Worm (Caenorhabditis elegans) whole organism, late embryonic: Measurements from ENCODE around the gene sec-6.

Experiments
- C08G9.2 ChIP-seq: sonication (generic microtip); optimal IDR thresholded peaks from 2 replicates; lab custom pipeline; 2016; ENCODE audit warnings: mild to moderate bottlenecking, missing genetic modification characterization, moderate library complexity, missing compliant biosample characterization
- T23F11.4 ChIP-seq: fragments of 200-800 bp; sonication (Bioruptor generic); optimal IDR thresholded peaks from 2 replicates; lab custom pipeline; 2018; ENCODE audit warnings: mild to moderate bottlenecking, missing genetic modification characterization, missing compliant biosample characterization
- ama-1 ChIP-seq: fragments of 150-350 bp; optimal IDR thresholded peaks from 2 replicates; lab custom pipeline; 2014
- ceh-18 ChIP-seq: sonication (generic microtip); optimal IDR thresholded peaks from 2 replicates; lab custom pipeline; 2016; ENCODE audit warnings: missing genetic modification characterization, missing compliant biosample characterization
- ceh-19 ChIP-seq: fragments of 200-800 bp; sonication (Bioruptor generic); optimal IDR thresholded peaks from 2 replicates; lab custom pipeline; 2018; ENCODE audit warnings: mild to moderate bottlenecking, missing genetic modification characterization, missing compliant biosample characterization
- ceh-2 ChIP-seq: sonication (generic microtip); optimal IDR thresholded peaks from 2 replicates; lab custom pipeline; 2016; ENCODE audit warnings: missing genotype, missing genetic modification characterization, missing compliant biosample characterization
- ceh-24 ChIP-seq: sonication (generic microtip); optimal IDR thresholded peaks from 2 replicates; lab custom pipeline; 2016; ENCODE audit warnings: mild to moderate bottlenecking, missing genetic modification characterization, missing compliant biosample characterization
- ceh-30 ChIP-seq: fragments of 150-350 bp; optimal IDR thresholded peaks from 2 replicates; lab custom pipeline; 2014; ENCODE audit warnings: missing biosample characterization, missing genetic modification characterization
- ceh-31 ChIP-seq: sonication (generic microtip); optimal IDR thresholded peaks from 2 replicates; lab custom pipeline; 2016; ENCODE audit warnings: missing genetic modification characterization, missing compliant biosample characterization
- ceh-45 ChIP-seq: fragments of 200-800 bp; sonication (Bioruptor generic); IDR thresholded peaks from 2 replicates; pipeline ENCODE4 v1.3.6; 2022; ENCODE audit warnings: missing genetic modification reagents, missing genetic modification characterization, missing compliant biosample characterization
- che-1 ChIP-seq: sonication (generic microtip); optimal IDR thresholded peaks from 2 replicates; lab custom pipeline; 2016; ENCODE audit warnings: mild to moderate bottlenecking, missing genetic modification characterization, missing compliant biosample characterization
- dmd-4 ChIP-seq: sonication (generic microtip); optimal IDR thresholded peaks from 2 replicates; lab custom pipeline; 2016; ENCODE audit warnings: borderline replicate concordance, missing genetic modification characterization, missing compliant biosample characterization
- dve-1 ChIP-seq: sonication (generic microtip); optimal IDR thresholded peaks from 2 replicates; lab custom pipeline; 2017; ENCODE audit warnings: antibody characterized with exemption, mild to moderate bottlenecking, missing genetic modification characterization, missing compliant biosample characterization
- elt-2 ChIP-seq: sonication (generic microtip); optimal IDR thresholded peaks from 2 replicates; lab custom pipeline; 2016; ENCODE audit warnings: missing genetic modification reagents, missing genetic modification characterization, missing compliant biosample characterization
- ets-4 ChIP-seq: sonication (generic microtip); optimal IDR thresholded peaks from 2 replicates; lab custom pipeline; 2016; ENCODE audit warnings: missing genetic modification characterization, missing compliant biosample characterization
- fkh-6 ChIP-seq: sonication (generic microtip); optimal IDR thresholded peaks from 2 replicates; lab custom pipeline; 2016; ENCODE audit warnings: missing genetic modification characterization, missing compliant biosample characterization
- hlh-30 ChIP-seq: sonication (generic microtip); optimal IDR thresholded peaks from 2 replicates; lab custom pipeline; 2017; ENCODE audit warnings: antibody characterized with exemption, missing genetic modification characterization, missing compliant biosample characterization; ENCODE audit not compliant: insufficient read depth
- madf-2 ChIP-seq: sonication (generic microtip); optimal IDR thresholded peaks from 2 replicates; lab custom pipeline; 2017; ENCODE audit warnings: missing genetic modification characterization, missing compliant biosample characterization
- mec-3 ChIP-seq: sonication (generic microtip); optimal IDR thresholded peaks from 2 replicates; lab custom pipeline; 2016; ENCODE audit warnings: borderline replicate concordance, missing genetic modification characterization, missing compliant biosample characterization
- nfya-1 ChIP-seq: sonication (generic microtip); optimal IDR thresholded peaks from 2 replicates; lab custom pipeline; 2017; ENCODE audit warnings: missing genetic modification characterization, mild to moderate bottlenecking, missing compliant biosample characterization, antibody characterized with exemption, moderate library complexity
- nhr-11 ChIP-seq: fragments of 150-350 bp; optimal IDR thresholded peaks from 2 replicates; lab custom pipeline; 2014; ENCODE audit warnings: missing biosample characterization, missing genetic modification characterization
- pag-3 ChIP-seq: sonication (generic microtip); optimal IDR thresholded peaks from 2 replicates; lab custom pipeline; 2016; ENCODE audit warnings: missing compliant biosample characterization, missing genetic modification characterization, borderline replicate concordance
- pha-2 ChIP-seq: sonication (generic microtip); optimal IDR thresholded peaks from 2 replicates; lab custom pipeline; 2017; ENCODE audit warnings: mild to moderate bottlenecking, missing genetic modification characterization, missing compliant biosample characterization
- pha-4 ChIP-seq: fragments of 150-350 bp; optimal IDR thresholded peaks from 2 replicates; lab custom pipeline; 2018; ENCODE audit warnings: missing biosample characterization, missing genetic modification reagents, missing genetic modification characterization
- pros-1 ChIP-seq: fragments of 150-350 bp; optimal IDR thresholded peaks from 2 replicates; lab custom pipeline; 2014; ENCODE audit warnings: missing biosample characterization, missing genetic modification reagents, missing genetic modification characterization
- rnt-1 ChIP-seq: sonication (generic microtip); optimal IDR thresholded peaks from 2 replicates; lab custom pipeline; 2016; ENCODE audit warnings: missing genetic modification characterization, missing compliant biosample characterization
- sox-2 ChIP-seq: fragments of 200-800 bp; sonication (Bioruptor generic); IDR thresholded peaks from 2 replicates; pipeline ENCODE4 v1.3.6; 2022; ENCODE audit warnings: missing genetic modification reagents, missing genetic modification characterization, missing compliant biosample characterization
- syd-9 ChIP-seq: sonication (generic microtip); optimal IDR thresholded peaks from 2 replicates; lab custom pipeline; 2016; ENCODE audit warnings: mild to moderate bottlenecking, missing genetic modification characterization, moderate library complexity, missing compliant biosample characterization
- tbx-2 ChIP-seq: sonication (generic microtip); optimal IDR thresholded peaks from 2 replicates; lab custom pipeline; 2016; ENCODE audit warnings: missing genetic modification characterization, missing compliant biosample characterization
- tbx-7 ChIP-seq: sonication (generic microtip); optimal IDR thresholded peaks from 2 replicates; lab custom pipeline; 2016; ENCODE audit warnings: missing genotype, missing genetic modification characterization, missing compliant biosample characterization
- ttx-3 ChIP-seq: sonication (generic microtip); optimal IDR thresholded peaks from 2 replicates; lab custom pipeline; 2016; ENCODE audit warnings: missing genetic modification reagents, missing genetic modification characterization, missing compliant biosample characterization
- unc-3 ChIP-seq, 2 experiments: fragments of 200-800 bp in 1 of 2; sonication (Bioruptor generic) in 1 of 2; sonication (generic microtip) in 1 of 2; conservative IDR thresholded peaks in 1 of 2; optimal IDR thresholded peaks in 1 of 2; 2 replicates each; pipeline versions ENCODE4 v1.3.6 to Lab custom; 2016 to 2022; ENCODE audit warnings: missing compliant biosample characterization in 2 of 2, missing genetic modification characterization in 2 of 2, missing genetic modification reagents in 1 of 2
- unc-55 ChIP-seq: sonication (generic microtip); optimal IDR thresholded peaks from 2 replicates; lab custom pipeline; 2017; ENCODE audit warnings: missing biosample characterization, missing genetic modification reagents, missing genetic modification characterization
- unc-86 ChIP-seq: sonication (generic microtip); optimal IDR thresholded peaks from 2 replicates; lab custom pipeline; 2016; ENCODE audit warnings: missing genetic modification characterization, missing compliant biosample characterization
- ztf-16 ChIP-seq: sonication (generic microtip); optimal IDR thresholded peaks from 2 replicates; lab custom pipeline; 2017; ENCODE audit warnings: missing genetic modification characterization, missing compliant biosample characterization

Gene sec-6

ce11 chrII:5399201-5399600 is 39.8 kb downstream of the sec-6 start, which contains the start of gene mog-5 (continued):
- TF ChIP-seq sox-2 (GFP tag; lab: Robert Waterston, UW) (no peak; the same call in 1 of the 2 replicates), ceh-2 (tag; lab: Kevin White, UChicago) (peak; percentile 5), unc-55 (GFP tag; lab: Kevin White, UChicago) (no peak), ceh-30 (tag; lab: Kevin White, UChicago) (no peak), ceh-24 (no peak), che-1 (peak; percentile 21), C08G9.2 (tag; lab: Kevin White, UChicago) (no peak), unc-3 (GFP tag; conservative IDR thresholded peaks at IDR 0.05; lab: Robert Waterston, UW) (no peak), unc-3 (tag; optimal IDR thresholded peaks at IDR 0.05; lab: Kevin White, UChicago) (no peak), nhr-11 (tag; lab: Kevin White, UChicago) (no peak), rnt-1 (tag; lab: Kevin White, UChicago) (no peak), ceh-18 (tag; lab: Kevin White, UChicago) (no peak), ama-1 (lab: Kevin White, UChicago) (no peak), unc-86 (tag; lab: Kevin White, UChicago) (peak; percentile 26), ets-4 (no peak), ceh-31 (tag; lab: Kevin White, UChicago) (peak; percentile 11)

- TF ChIP-seq T23F11.4 (GFP tag; lab: Kevin White, UChicago) = no peak
- TF ChIP-seq tbx-2 (tag; lab: Kevin White, UChicago) = no peak
- TF ChIP-seq ceh-19 (GFP tag; lab: Kevin White, UChicago) = no peak
- no peak for TF ChIP-seq che-1
- no peak for TF ChIP-seq pag-3
- no peak for TF ChIP-seq ceh-31 (tag; lab: Kevin White, UChicago)
- no peak for TF ChIP-seq tbx-7
- no peak for TF ChIP-seq rnt-1 (tag; lab: Kevin White, UChicago)
- TF ChIP-seq ceh-45 (GFP tag; lab: Robert Waterston, UW) = no peak
- no peak for TF ChIP-seq sox-2 (GFP tag; lab: Robert Waterston, UW)
- no peak for TF ChIP-seq hlh-30 (tag; lab: Kevin White, UChicago)
- TF ChIP-seq ztf-16 = no peak
- no peak for TF ChIP-seq mec-3 (tag; lab: Kevin White, UChicago)
- no peak for TF ChIP-seq pha-2
- TF ChIP-seq, all 69 proteins: peak for 0
These were observed 48.2 kb downstream of the sec-6 start, which contains the start of gene clec-141 for ce11 chrII:5407548-5407947. Gene clec-141 (minus strand): TSS chrII:5407648.

ce11 chrII:5408924-5409323 is 49.6 kb downstream of the sec-6 start, which contains the start of the genes EEED8.12 and EEED8.4:
Gene EEED8.12 (minus strand): TSS chrII:5409024.
Gene EEED8.4 (plus strand): TSS chrII:5409319.
- TF ChIP-seq ceh-24 = no peak
- no peak for TF ChIP-seq fkh-6 (tag; lab: Kevin White, UChicago)
- TF ChIP-seq dve-1 (tag; lab: Kevin White, UChicago) = no peak
- TF ChIP-seq elt-2 (tag; lab: Kevin White, UChicago) = no peak
- no peak for TF ChIP-seq ceh-31 (tag; lab: Kevin White, UChicago)
- TF ChIP-seq tbx-7 = no peak
- no peak for TF ChIP-seq pros-1 (tag; lab: Kevin White, UChicago)
- no peak for TF ChIP-seq unc-86 (tag; lab: Kevin White, UChicago)
- TF ChIP-seq ceh-19 (GFP tag; lab: Kevin White, UChicago) = no peak
- TF ChIP-seq che-1 = no peak
- no peak for TF ChIP-seq pha-2
- no peak for TF ChIP-seq ceh-30 (tag; lab: Kevin White, UChicago)
- TF ChIP-seq nfya-1 (tag; lab: Kevin White, UChicago) = no peak
- no peak for TF ChIP-seq pha-4 (tag; lab: Kevin White, UChicago)
- TF ChIP-seq madf-2 (tag; lab: Kevin White, UChicago) = no peak
- no peak for TF ChIP-seq unc-55 (GFP tag; lab: Kevin White, UChicago)
- no peak for TF ChIP-seq dmd-4 (tag; lab: Kevin White, UChicago)
- no peak for TF ChIP-seq T23F11.4 (GFP tag; lab: Kevin White, UChicago)
- no peak for TF ChIP-seq syd-9 (tag; lab: Kevin White, UChicago)
- TF ChIP-seq ttx-3 (tag; lab: Kevin White, UChicago) = no peak
